Worm (Caenorhabditis elegans) whole organism, L4/young adult: ENCODE data around the gene F19G12.8.

Experiments used
- W03F9.2 ChIP-seq: fragments of 150-350 bp; optimal IDR thresholded peaks from 2 replicates; lab custom pipeline; 2014; ENCODE audit warnings: missing biosample characterization, missing genetic modification characterization
- dao-5 ChIP-seq: sonication (generic microtip); optimal IDR thresholded peaks from 2 replicates; lab custom pipeline; 2016; ENCODE audit warnings: missing genotype, missing genetic modification characterization, moderate library complexity, missing compliant biosample characterization
- him-1 ChIP-seq: sonication (generic microtip); optimal IDR thresholded peaks from 2 replicates; lab custom pipeline; 2016; ENCODE audit warnings: missing genotype, missing genetic modification reagents, missing genetic modification characterization, missing compliant biosample characterization

DNA sequence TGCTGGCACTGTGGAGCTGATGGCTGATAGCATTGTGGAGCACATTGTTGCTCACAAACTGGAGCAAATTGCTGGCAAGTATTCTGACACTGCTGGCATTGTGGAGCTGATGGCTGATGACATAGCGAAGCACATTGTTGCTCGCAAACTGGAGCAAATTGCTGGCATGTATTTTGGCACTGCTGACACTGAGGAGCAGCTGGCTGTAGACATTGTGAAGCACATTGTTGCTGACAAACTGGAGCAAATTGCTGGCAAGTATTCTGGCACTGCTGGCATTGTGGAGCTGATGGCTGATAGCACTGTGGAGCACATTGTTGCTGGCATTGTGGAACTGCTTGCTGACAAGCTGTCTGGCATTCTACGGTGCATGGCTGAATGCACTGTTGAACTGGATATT, 7.9 kb upstream of the F19G12.8 start:
- TF ChIP-seq him-1 (tag; lab: Kevin White, UChicago) (no peak), W03F9.2 (tag; lab: Kevin White, UChicago) (no peak), dao-5 (no peak)
